Fruit fly (Drosophila melanogaster) whole organism, pupa: ENCODE data around the gene CG43083.

ENCODE experiments used
- CG34367 ChIP-seq: fragments of 200-800 bp; sonication (Bioruptor generic); optimal IDR thresholded peaks from 2 replicates; lab custom pipeline; 2018; ENCODE audit warnings: missing biosample characterization, mild to moderate bottlenecking, missing genetic modification characterization
- D1 ChIP-seq: fragments of 200-800 bp; sonication (Bioruptor generic); optimal IDR thresholded peaks from 2 replicates; lab custom pipeline; 2018; ENCODE audit warnings: missing biosample characterization, mild to moderate bottlenecking, missing genetic modification characterization, moderate library complexity
- EcR ChIP-seq: fragments of 200-800 bp; sonication (Bioruptor generic); optimal IDR thresholded peaks from 3 replicates; lab custom pipeline; 2019; ENCODE audit warnings: missing biosample characterization, missing genetic modification characterization, mild to moderate bottlenecking, moderate library complexity, missing genetic modification reagents

dm6 chr3L:15652154-15652553 is 3.8 kb downstream of the CG43083 start, which contains the start of the genes Eig71Ec and Eig71Ed:
- no peak for TF ChIP-seq EcR (GFP tag; lab: Kevin White, UChicago)
- TF ChIP-seq CG34367 (tag; lab: Kevin White, UChicago), result no peak
- TF ChIP-seq D1 (tag; lab: Kevin White, UChicago), result no peak
